Worm (Caenorhabditis elegans): ENCODE data around the gene acr-16.
"Not testable (repeated sequence)": the region's sequence is repeated elsewhere in the genome, so short reads cannot be mapped to it uniquely, and the experiment has no call there.

acr-16 gene

ce11 chrV:8520846-8521553, 40.0 kb upstream of the acr-16 start, which contains the start of the genes F45F2.11 and otpl-7:
Gene F45F2.11 (minus strand): TSS chrV:8520896.
Gene otpl-7 (plus strand): TSS chrV:8521503.
- TF ChIP-seq ceh-14 (tag; optimal IDR thresholded peaks at IDR 0.05) (no peak), pha-2 (tag; optimal IDR thresholded peaks at IDR 0.05) (no peak), hlh-13 (GFP tag; optimal IDR thresholded peaks at IDR 0.05) (no peak), ets-4 (tag; optimal IDR thresholded peaks at IDR 0.05) (no peak), fax-1 (tag; optimal IDR thresholded peaks at IDR 0.05) (no peak), nfya-1 (tag; optimal IDR thresholded peaks at IDR 0.05) (no peak), tbx-7 (tag; optimal IDR thresholded peaks at IDR 0.05) (no peak), elt-4 (tag; optimal IDR thresholded peaks at IDR 0.05) (no peak), sox-4 (tag; optimal IDR thresholded peaks at IDR 0.05) (no peak), hlh-30 (tag; optimal IDR thresholded peaks at IDR 0.05; ENCODE audit: insufficient read depth) (no peak), ceh-30 (tag; optimal IDR thresholded peaks at IDR 0.05) (no peak), pqm-1 (tag; optimal IDR thresholded peaks at IDR 0.05) (no peak)

DNA sequence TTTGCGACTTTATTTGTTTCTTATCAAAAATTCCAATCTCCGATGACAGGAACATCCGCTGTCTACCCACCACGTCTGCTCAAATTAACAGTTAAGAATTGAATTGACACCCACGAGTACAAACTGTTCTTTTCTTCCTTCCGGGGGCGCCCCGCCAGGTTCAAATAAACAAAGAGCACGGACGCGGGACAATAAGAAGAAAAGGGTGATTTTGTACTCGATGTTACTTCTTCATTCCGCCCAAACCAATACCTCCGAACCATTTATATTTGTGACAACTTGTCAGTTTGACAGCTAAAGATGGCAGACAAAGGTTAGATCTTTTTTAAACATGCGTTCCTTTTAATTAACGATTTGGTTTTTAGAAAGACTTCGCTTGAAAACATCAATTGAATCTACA, 35.2 kb upstream of the acr-16 start, which contains the start of gene otpl-6:
Gene otpl-6 (plus strand): TSS at position 301 of the 400 bp plus-strand sequence.
- TF ChIP-seq sdc-2 (tag; optimal IDR thresholded peaks at IDR 0.05) (no peak), tbx-2 (tag; optimal IDR thresholded peaks at IDR 0.05) (no peak), ceh-34 (tag; optimal IDR thresholded peaks at IDR 0.05) (no peak), gmeb-2 (tag; optimal IDR thresholded peaks at IDR 0.05) (no peak), K09A11.1 (tag; optimal IDR thresholded peaks at IDR 0.05; ENCODE audit: insufficient read depth) (no peak), nhr-11 (tag; optimal IDR thresholded peaks at IDR 0.05) (no peak), hlh-6 (tag; optimal IDR thresholded peaks at IDR 0.05) (no peak), pag-3 (tag; optimal IDR thresholded peaks at IDR 0.05; ENCODE audit: borderline replicate concordance) (no peak), sox-4 (tag; optimal IDR thresholded peaks at IDR 0.05) (no peak), ztf-16 (tag; optimal IDR thresholded peaks at IDR 0.05) (no peak), ttx-3 (tag; optimal IDR thresholded peaks at IDR 0.05) (no peak), ahr-1 (tag; optimal IDR thresholded peaks at IDR 0.05) (no peak), madf-2 (tag; optimal IDR thresholded peaks at IDR 0.05) (no peak), pax-1 (tag; optimal IDR thresholded peaks at IDR 0.05) (no peak), ceh-14 (tag; optimal IDR thresholded peaks at IDR 0.05) (no peak), elt-4 (tag; optimal IDR thresholded peaks at IDR 0.05) (no peak)

ce11 chrV:8529219-8529618, 31.8 kb upstream of the acr-16 start, which contains the start of gene otpl-5:
Gene otpl-5 (plus strand): TSS chrV:8529519.
- TF ChIP-seq mec-3 (tag; optimal IDR thresholded peaks at IDR 0.05; ENCODE audit: borderline replicate concordance) (no peak), fkh-10 (GFP tag; optimal IDR thresholded peaks at IDR 0.05) (no peak), sox-2 (GFP tag; IDR thresholded peaks at IDR 0.05) (no peak), ref-2 (tag; optimal IDR thresholded peaks at IDR 0.05) (no peak)

DNA sequence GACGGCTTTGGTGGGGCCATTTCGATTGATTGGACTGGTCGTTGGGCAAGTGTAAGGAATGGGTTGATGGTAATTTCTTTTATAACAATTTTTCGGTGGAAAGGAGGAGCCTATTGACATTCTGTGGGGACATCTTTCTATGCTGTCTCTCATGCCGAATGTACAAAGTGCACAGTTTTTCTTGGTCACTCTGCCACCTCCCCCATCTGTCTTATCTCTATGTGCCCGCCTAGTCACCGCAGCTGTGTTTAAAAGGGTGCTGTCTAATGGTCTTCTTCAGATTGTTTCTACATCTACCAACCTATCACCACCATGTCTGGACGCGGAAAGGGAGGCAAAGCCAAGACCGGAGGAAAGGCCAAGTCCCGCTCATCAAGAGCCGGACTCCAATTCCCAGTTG, 27.9 kb upstream of the acr-16 start, which contains the start of the genes his-8 and his-7:
Gene his-8 (minus strand): TSS at position 20 of the 400 bp plus-strand sequence.
Gene his-7 (plus strand): TSS at position 313 of the 400 bp plus-strand sequence.
- TF ChIP-seq eyg-1, ceh-18, zip-5 (tag; optimal IDR thresholded peaks at IDR 0.05): not testable (repeated sequence)

- TF ChIP-seq ceh-48 (tag; optimal IDR thresholded peaks at IDR 0.05) (no peak), T23F11.4 (GFP tag; optimal IDR thresholded peaks at IDR 0.05) (no peak), eyg-1 (tag; optimal IDR thresholded peaks at IDR 0.05) (no peak), pax-1 (tag; optimal IDR thresholded peaks at IDR 0.05) (no peak), ceh-22 (tag; optimal IDR thresholded peaks at IDR 0.05) (no peak), nhr-232 (tag; optimal IDR thresholded peaks at IDR 0.05) (no peak), pat-9 (tag; optimal IDR thresholded peaks at IDR 0.05) (no peak), tbx-7 (tag; optimal IDR thresholded peaks at IDR 0.05) (no peak), ceh-2 (tag; optimal IDR thresholded peaks at IDR 0.05) (no peak), nfya-1 (tag; optimal IDR thresholded peaks at IDR 0.05) (no peak), fkh-6 (tag; optimal IDR thresholded peaks at IDR 0.05) (no peak), hlh-6 (tag; optimal IDR thresholded peaks at IDR 0.05) (no peak), ztf-16 (tag; optimal IDR thresholded peaks at IDR 0.05) (no peak), ceh-14 (tag; optimal IDR thresholded peaks at IDR 0.05) (no peak), dve-1 (tag; optimal IDR thresholded peaks at IDR 0.05) (no peak), pros-1 (tag; optimal IDR thresholded peaks at IDR 0.05) (no peak), che-1 (tag; optimal IDR thresholded peaks at IDR 0.05) (no peak), elt-2 (tag; optimal IDR thresholded peaks at IDR 0.05) (no peak)
Measured at ce11 chrV:8533916-8534315, 27.1 kb upstream of the acr-16 start.

All from whole organism, late embryonic.